Fruit fly (Drosophila melanogaster) whole organism, embryonic: Measurements from ENCODE around the gene osk.

Source experiments
- ATbp ChIP-seq: fragments of 200-800 bp; sonication (Bioruptor generic); optimal IDR thresholded peaks from 2 replicates; lab custom pipeline; 2017; ENCODE audit warnings: missing biosample characterization, mild to moderate bottlenecking, missing genetic modification characterization, missing genetic modification reagents
- CG11504 ChIP-seq: fragments of 200-800 bp; sonication (Bioruptor generic); optimal IDR thresholded peaks from 3 replicates; lab custom pipeline; 2019; ENCODE audit warnings: missing biosample characterization, mild to moderate bottlenecking, missing genetic modification characterization, moderate library complexity
- CG11560 ChIP-seq: fragments of 200-800 bp; sonication (Bioruptor generic); IDR thresholded peaks from 3 replicates; pipeline ENCODE4 v1.3.6; 2022; ENCODE audit warnings: missing biosample characterization, missing genetic modification characterization
- CG11696 ChIP-seq: fragments of 200-800 bp; sonication (Bioruptor generic); IDR thresholded peaks from 2 replicates; pipeline ENCODE4 v1.3.6; 2022; ENCODE audit warnings: missing biosample characterization, missing genetic modification characterization
- CG15269 ChIP-seq: fragments of 200-800 bp; sonication (Bioruptor generic); optimal IDR thresholded peaks from 2 replicates; lab custom pipeline; 2018; ENCODE audit warnings: missing biosample characterization, mild to moderate bottlenecking, missing genetic modification characterization, moderate library complexity
- CG16863 ChIP-seq: fragments of 200-800 bp; sonication (Bioruptor generic); optimal IDR thresholded peaks from 3 replicates; lab custom pipeline; 2016; ENCODE audit warnings: missing biosample characterization, missing genetic modification characterization
- CG17328 ChIP-seq: fragments of 200-800 bp; sonication (Bioruptor generic); IDR thresholded peaks from 2 replicates; pipeline ENCODE4 v1.3.6; 2022; ENCODE audit warnings: missing biosample characterization, missing genetic modification characterization
- CG17359 ChIP-seq: fragments of 200-800 bp; sonication (Bioruptor generic); optimal IDR thresholded peaks from 3 replicates; lab custom pipeline; 2018; ENCODE audit warnings: missing biosample characterization, mild to moderate bottlenecking, missing genetic modification characterization, moderate library complexity
- CG1792 ChIP-seq: fragments of 200-800 bp; sonication (Bioruptor generic); optimal IDR thresholded peaks from 2 replicates; lab custom pipeline; 2016; ENCODE audit warnings: missing biosample characterization, missing genetic modification characterization
- CG18011 ChIP-seq: fragments of 200-800 bp; sonication (Bioruptor generic); optimal IDR thresholded peaks from 2 replicates; lab custom pipeline; 2017; ENCODE audit warnings: missing biosample characterization, missing genetic modification characterization, mild to moderate bottlenecking, moderate library complexity, missing genotype
- CG2199 ChIP-seq: fragments of 200-800 bp; sonication (Bioruptor generic); IDR thresholded peaks from 3 replicates; pipeline ENCODE4 v1.3.6; 2022; ENCODE audit warnings: missing biosample characterization, missing genetic modification characterization
- CG30403 ChIP-seq: fragments of 200-800 bp; sonication (Bioruptor generic); optimal IDR thresholded peaks from 3 replicates; lab custom pipeline; 2016; ENCODE audit warnings: missing biosample characterization, missing genetic modification characterization
- CG31224 ChIP-seq: fragments of 200-800 bp; sonication (Bioruptor generic); IDR thresholded peaks from 2 replicates; pipeline ENCODE4 v1.3.6; 2022; ENCODE audit warnings: missing biosample characterization, missing genetic modification characterization
- CG32767 ChIP-seq: fragments of 200-800 bp; sonication (Bioruptor generic); IDR thresholded peaks from 2 replicates; pipeline ENCODE4 v1.3.6; 2022; ENCODE audit warnings: missing biosample characterization, missing genetic modification characterization
- CG6254 ChIP-seq: fragments of 200-800 bp; sonication (Bioruptor generic); optimal IDR thresholded peaks from 3 replicates; lab custom pipeline; 2017; ENCODE audit warnings: mild to moderate bottlenecking, missing biosample characterization, missing genetic modification reagents, missing genetic modification characterization
- CG7745 ChIP-seq: fragments of 200-800 bp; sonication (Bioruptor generic); optimal IDR thresholded peaks from 2 replicates; lab custom pipeline; 2018; ENCODE audit warnings: missing biosample characterization, mild to moderate bottlenecking, missing genetic modification characterization, moderate library complexity
- CG7928 ChIP-seq: fragments of 200-800 bp; sonication (Bioruptor generic); optimal IDR thresholded peaks from 2 replicates; lab custom pipeline; 2017; ENCODE audit warnings: missing biosample characterization, mild to moderate bottlenecking, missing genetic modification characterization
- CG8765 ChIP-seq: fragments of 200-800 bp; sonication (Bioruptor generic); IDR thresholded peaks from 2 replicates; pipeline ENCODE4 v1.3.6; 2022; ENCODE audit warnings: missing biosample characterization, missing genetic modification characterization
- CG9876 ChIP-seq: fragments of 200-800 bp; sonication (Bioruptor generic); optimal IDR thresholded peaks from 2 replicates; lab custom pipeline; 2016; ENCODE audit warnings: missing biosample characterization, missing genetic modification characterization
- CG9932 ChIP-seq: fragments of 200-800 bp; sonication (Bioruptor generic); IDR thresholded peaks from 2 replicates; pipeline ENCODE4 v1.3.6; 2022; ENCODE audit warnings: missing biosample characterization, missing genetic modification characterization
- Camta ChIP-seq: fragments of 200-800 bp; sonication (Bioruptor generic); optimal IDR thresholded peaks from 2 replicates; lab custom pipeline; 2016; ENCODE audit warnings: missing biosample characterization, missing genetic modification characterization
- Dip2 ChIP-seq: fragments of 200-800 bp; sonication (Bioruptor generic); IDR thresholded peaks from 2 replicates; pipeline ENCODE4 v1.3.6; 2022; ENCODE audit warnings: missing biosample characterization, missing genetic modification characterization
- Dll ChIP-seq: fragments of 200-800 bp; sonication (Bioruptor generic); IDR thresholded peaks from 4 replicates; pipeline ENCODE4 v1.3.6; 2022; ENCODE audit warnings: missing biosample characterization, missing genetic modification characterization; ENCODE audit not compliant: partially characterized antibody
- Dref ChIP-seq: fragments of 200-800 bp; sonication (Bioruptor generic); IDR thresholded peaks from 2 replicates; pipeline ENCODE4 v1.3.6; 2022; ENCODE audit warnings: missing biosample characterization, missing genetic modification characterization
- Gsc ChIP-seq: fragments of 200-800 bp; sonication (Bioruptor generic); IDR thresholded peaks from 2 replicates; pipeline ENCODE4 v1.3.6; 2022; ENCODE audit warnings: missing biosample characterization, missing genetic modification characterization
- HLH54F ChIP-seq: fragments of 200-800 bp; sonication (Bioruptor generic); optimal IDR thresholded peaks from 3 replicates; lab custom pipeline; 2016; ENCODE audit warnings: missing biosample characterization, missing genetic modification characterization
- Side ChIP-seq: fragments of 200-800 bp; sonication (Bioruptor generic); optimal IDR thresholded peaks from 2 replicates; lab custom pipeline; 2016; ENCODE audit warnings: missing biosample characterization, missing genetic modification characterization
- Taf1 ChIP-seq: fragments of 200-800 bp; sonication (Bioruptor generic); IDR thresholded peaks from 2 replicates; pipeline ENCODE4 v1.3.6; 2022; ENCODE audit warnings: missing biosample characterization, missing genetic modification characterization
- YL-1 ChIP-seq: fragments of 200-800 bp; sonication (Bioruptor generic); optimal IDR thresholded peaks from 3 replicates; lab custom pipeline; 2017; ENCODE audit warnings: missing biosample characterization, mild to moderate bottlenecking, missing genetic modification characterization
- al ChIP-seq: fragments of 200-800 bp; sonication (Bioruptor generic); IDR thresholded peaks from 2 replicates; pipeline ENCODE4 v1.3.6; 2022; ENCODE audit warnings: missing biosample characterization, missing genetic modification characterization
- ara ChIP-seq: fragments of 200-800 bp; sonication (Bioruptor generic); IDR thresholded peaks from 2 replicates; pipeline ENCODE4 v1.3.6; 2022; ENCODE audit warnings: missing biosample characterization, missing genetic modification characterization
- bab2 ChIP-seq: fragments of 200-800 bp; sonication (Bioruptor generic); optimal IDR thresholded peaks from 2 replicates; lab custom pipeline; 2016; ENCODE audit warnings: missing biosample characterization, missing genetic modification characterization
- bcd ChIP-seq: fragments of 200-800 bp; sonication (Bioruptor generic); optimal IDR thresholded peaks from 2 replicates; lab custom pipeline; 2017; ENCODE audit warnings: missing biosample characterization, mild to moderate bottlenecking, missing genetic modification characterization
- crp ChIP-seq, 2 experiments: fragments of 200-800 bp; sonication (Bioruptor generic); optimal IDR thresholded peaks; 2 replicates in 1 of 2; 3 replicates in 1 of 2; lab custom pipeline; 2017; ENCODE audit warnings: missing biosample characterization in 2 of 2, missing genetic modification characterization in 2 of 2, mild to moderate bottlenecking in 1 of 2, moderate library complexity in 1 of 2
- dmrt99B ChIP-seq: fragments of 200-800 bp; sonication (Bioruptor generic); optimal IDR thresholded peaks from 2 replicates; lab custom pipeline; 2018; ENCODE audit warnings: missing biosample characterization, mild to moderate bottlenecking, missing genetic modification characterization, moderate library complexity
- emc ChIP-seq: fragments of 200-800 bp; sonication (Bioruptor generic); optimal IDR thresholded peaks from 2 replicates; lab custom pipeline; 2016; ENCODE audit warnings: missing biosample characterization, missing genetic modification characterization
- fu2 ChIP-seq: fragments of 200-800 bp; sonication (Bioruptor generic); optimal IDR thresholded peaks from 2 replicates; lab custom pipeline; 2016; ENCODE audit warnings: missing biosample characterization, missing genetic modification characterization
- gce ChIP-seq: fragments of 200-800 bp; sonication (Bioruptor generic); IDR thresholded peaks from 3 replicates; pipeline ENCODE4 v1.3.6; 2022; ENCODE audit warnings: missing biosample characterization, missing genetic modification characterization
- grn ChIP-seq: fragments of 200-800 bp; sonication (Bioruptor generic); optimal IDR thresholded peaks from 3 replicates; lab custom pipeline; 2017; ENCODE audit warnings: missing biosample characterization, missing genetic modification characterization
- hbn ChIP-seq: fragments of 200-800 bp; sonication (Bioruptor generic); IDR thresholded peaks from 2 replicates; pipeline ENCODE4 v1.3.6; 2022; ENCODE audit warnings: missing biosample characterization, missing genetic modification characterization; ENCODE audit not compliant: partially characterized antibody
- kay ChIP-seq: fragments of 200-800 bp; sonication (Bioruptor generic); optimal IDR thresholded peaks from 2 replicates; lab custom pipeline; 2016; ENCODE audit warnings: missing biosample characterization, missing genetic modification characterization
- lov ChIP-seq, 2 experiments: fragments of 200-800 bp in 1 of 2; fragments of >200 bp in 1 of 2; sonication (Bioruptor generic) in 1 of 2; IDR thresholded peaks in 1 of 2; optimal IDR thresholded peaks in 1 of 2; 2 replicates in 1 of 2; 3 replicates in 1 of 2; pipeline versions ENCODE4 v1.3.6 to Lab custom; 2017 to 2022; ENCODE audit warnings: missing biosample characterization in 1 of 2, missing genetic modification characterization in 1 of 2
- pita ChIP-seq: fragments of 200-800 bp; sonication (Bioruptor generic); optimal IDR thresholded peaks from 2 replicates; lab custom pipeline; 2017; ENCODE audit warnings: missing biosample characterization, mild to moderate bottlenecking, missing genetic modification characterization
- ro ChIP-seq: fragments of 200-800 bp; sonication (Bioruptor generic); IDR thresholded peaks from 2 replicates; pipeline ENCODE4 v1.3.6; 2022; ENCODE audit warnings: missing biosample characterization, missing genetic modification characterization
- scrt ChIP-seq: fragments of 200-800 bp; sonication (Bioruptor generic); optimal IDR thresholded peaks from 2 replicates; lab custom pipeline; 2018; ENCODE audit warnings: missing biosample characterization, mild to moderate bottlenecking, missing genetic modification characterization, moderate library complexity
- sisA ChIP-seq: fragments of 200-800 bp; sonication (Bioruptor generic); IDR thresholded peaks from 2 replicates; pipeline ENCODE4 v1.3.6; 2022; ENCODE audit warnings: missing biosample characterization, missing genetic modification characterization
- toy ChIP-seq: fragments of 200-800 bp; sonication (Bioruptor generic); IDR thresholded peaks from 2 replicates; pipeline ENCODE4 v1.3.6; 2022; ENCODE audit warnings: missing biosample characterization, missing genetic modification characterization
- wdn ChIP-seq: fragments of 200-800 bp; sonication (Bioruptor generic); IDR thresholded peaks from 2 replicates; pipeline ENCODE4 v1.3.6; 2022; ENCODE audit warnings: missing biosample characterization, missing genetic modification characterization

Gene osk

DNA sequence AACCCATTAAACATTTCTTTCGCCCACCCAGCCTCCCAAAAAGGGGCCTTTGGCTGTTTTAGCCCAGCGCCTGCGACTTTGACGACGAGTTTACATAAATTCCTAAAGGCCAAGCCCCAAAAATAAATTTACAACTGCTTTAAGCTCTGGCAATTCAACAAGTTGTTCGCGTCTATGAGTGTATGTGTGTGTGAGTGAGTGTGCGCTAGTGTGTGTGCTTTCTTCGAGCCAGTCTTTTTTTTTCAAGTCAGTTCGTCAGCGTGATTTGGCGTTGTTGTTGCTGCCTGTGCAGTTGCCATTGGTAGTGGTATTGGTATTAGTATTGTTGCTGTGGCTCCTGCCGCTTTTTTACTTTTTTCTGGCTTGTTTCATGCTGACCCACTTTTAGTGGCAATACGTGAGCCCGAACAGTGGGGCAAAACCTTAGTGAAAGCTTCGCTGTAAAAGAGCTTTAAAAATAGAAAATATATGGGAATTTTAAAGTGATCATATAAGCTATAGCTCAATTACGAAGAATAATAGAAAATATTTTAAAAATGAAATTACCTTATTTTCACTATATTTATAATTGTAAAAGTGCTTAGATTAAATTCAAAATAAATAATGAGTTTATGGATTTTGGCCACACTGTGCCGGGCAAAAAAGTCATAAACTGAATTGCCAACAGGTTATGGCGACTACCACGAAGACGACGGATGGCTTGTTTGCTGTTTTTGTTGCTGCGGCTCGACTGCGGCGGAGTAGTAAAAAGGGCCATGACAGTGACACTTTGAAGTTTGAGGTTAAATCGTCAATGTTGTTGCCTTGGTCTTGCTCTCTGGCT, 10.8 kb downstream of the osk start (continued):
- TF ChIP-seq fu2 (GFP tag; lab: Kevin White, UChicago) (no peak), CG18011 (GFP tag; lab: Kevin White, UChicago) (peak; percentile 59), pita (no peak), Dip2 (GFP tag; lab: Robert Waterston, UW) (no peak), CG17359 (tag; lab: Kevin White, UChicago) (peak; percentile 88), al (GFP tag; lab: Robert Waterston, UW) (peak; percentile 66; the same call in 1 of the 2 replicates), CG7928 (peak; percentile 34), CG9876 (GFP tag; lab: Kevin White, UChicago) (peak; percentile 24), toy (GFP tag; lab: Robert Waterston, UW) (no peak), Dref (GFP tag; lab: Robert Waterston, UW) (no peak), CG9932 (peak; percentile 56; the same call in 1 of the 2 replicates), crp (GFP tag; optimal IDR thresholded peaks at IDR 0.05; lab: Kevin White, UChicago) (peak in 1 of 2 experiments; percentile 22), CG7745 (no peak), emc (GFP tag; lab: Kevin White, UChicago) (no peak), CG11504 (peak; percentile 90), scrt (peak; percentile 69), CG6254 (GFP tag; lab: Kevin White, UChicago) (peak; percentile 86), Side (no peak), Dll (GFP tag; lab: Robert Waterston, UW) (no peak), CG2199 (GFP tag; lab: Robert Waterston, UW) (no peak), CG30403 (peak; percentile 85), CG1792 (GFP tag; lab: Kevin White, UChicago) (no peak), ara (peak; percentile 81), ro (peak; percentile 36; the same call in 1 of the 2 replicates), CG11560 (tag; lab: Robert Waterston, UW) (peak; percentile 33; the same call in 1 of the 3 replicates), CG8765 (no peak), CG16863 (peak; percentile 9), ATbp (GFP tag; lab: Kevin White, UChicago) (peak; percentile 91), bcd (GFP tag; lab: Kevin White, UChicago) (peak; percentile 81), CG15269 (tag; lab: Kevin White, UChicago) (peak; percentile 94), kay (GFP tag; lab: Kevin White, UChicago) (peak; percentile 40), grn (GFP tag; lab: Kevin White, UChicago) (no peak), bab2 (peak; percentile 18), CG11696 (GFP tag; lab: Robert Waterston, UW) (0 out of 2 replicates have a peak, but pooled peaks have one; percentile 35), hbn (GFP tag; lab: Robert Waterston, UW) (no peak), dmrt99B (peak; percentile 94), CG32767 (GFP tag; lab: Robert Waterston, UW) (peak; percentile 74), sisA (peak; percentile 77), CG31224 (GFP tag; lab: Robert Waterston, UW) (0 out of 2 replicates have a peak, but pooled peaks have one; percentile 38), YL-1 (GFP tag; lab: Kevin White, UChicago) (peak; percentile 15), wdn (0 out of 2 replicates have a peak, but pooled peaks have one; percentile 9), Gsc (no peak), Taf1 (no peak), CG17328 (GFP tag; lab: Robert Waterston, UW) (peak; percentile 83), Camta (peak; percentile 5), HLH54F (GFP tag; lab: Kevin White, UChicago) (no peak), gce (GFP tag; lab: Robert Waterston, UW) (peak; percentile 88), lov (optimal IDR thresholded peaks at IDR 0.05; lab: Kevin White, UChicago) (no peak), lov (GFP tag; IDR thresholded peaks at IDR 0.05; lab: Robert Waterston, UW) (0 out of 3 replicates have a peak, but pooled peaks have one; percentile 7)
